Fruit fly (Drosophila melanogaster): Measurements from ENCODE around the gene CG11381.
A peak's percentile ranks its signal among the peaks of the same experiment; 100 is the strongest.

CG11381 gene

dm6 chrX:1239832-1240231 lies 36.3 kb downstream of the CG11381 start, which contains the start of gene CG11403 (continued):
- TF ChIP-seq Mad (GFP tag; optimal IDR thresholded peaks at IDR 0.05) (no peak), jigr1 (GFP tag; IDR thresholded peaks at IDR 0.05) (no peak), ci (GFP tag; IDR thresholded peaks at IDR 0.05) (no peak), insv (GFP tag; optimal IDR thresholded peaks at IDR 0.05) (no peak), CG13775 (GFP tag; optimal IDR thresholded peaks at IDR 0.05) (no peak), Nf-YB (GFP tag; optimal IDR thresholded peaks at IDR 0.05) (no peak), Bdp1 (GFP tag; optimal IDR thresholded peaks at IDR 0.05) (no peak), al (GFP tag; IDR thresholded peaks at IDR 0.05) (no peak), CG2202 (tag; optimal IDR thresholded peaks at IDR 0.05) (no peak), Elba2 (GFP tag; optimal IDR thresholded peaks at IDR 0.05) (no peak), lola (GFP tag; optimal IDR thresholded peaks at IDR 0.05) (peak in 1 of 3 experiments; percentile 13), CG12071 (GFP tag; optimal IDR thresholded peaks at IDR 0.05) (no peak), twi (tag; optimal IDR thresholded peaks at IDR 0.05) (no peak), CG3163 (GFP tag; optimal IDR thresholded peaks at IDR 0.05) (no peak), Max (GFP tag; optimal IDR thresholded peaks at IDR 0.05) (peak; percentile 51), CTCF (GFP tag; optimal IDR thresholded peaks at IDR 0.05) (peak; percentile 62), Myb (GFP tag; optimal IDR thresholded peaks at IDR 0.05) (peak; percentile 53), CG3726 (GFP tag; IDR thresholded peaks at IDR 0.05) (no peak), da (GFP tag; optimal IDR thresholded peaks at IDR 0.05) (no peak), gcm2 (GFP tag; optimal IDR thresholded peaks at IDR 0.05) (no peak), CG10267 (tag; optimal IDR thresholded peaks at IDR 0.05) (peak; percentile 20), CG3065 (GFP tag; optimal IDR thresholded peaks at IDR 0.05) (no peak), Ets97D (GFP tag; optimal IDR thresholded peaks at IDR 0.05) (peak; percentile 58), CHES-1-like (GFP tag; optimal IDR thresholded peaks at IDR 0.05) (no peak), vnd (GFP tag; IDR thresholded peaks at IDR 0.05; ENCODE audit: partially characterized antibody) (peak; percentile 79), Vsx1 (GFP tag; optimal IDR thresholded peaks at IDR 0.05) (no peak), repo (GFP tag; optimal IDR thresholded peaks at IDR 0.05) (no peak), Bgb (GFP tag; IDR thresholded peaks at IDR 0.05; ENCODE audit: partially characterized antibody) (peak; percentile 64), mld (GFP tag; IDR thresholded peaks at IDR 0.05; ENCODE audit: partially characterized antibody) (no peak), Ada2b (GFP tag; IDR thresholded peaks at IDR 0.05) (no peak), Spps (tag; optimal IDR thresholded peaks at IDR 0.05) (no peak), kni (GFP tag; optimal IDR thresholded peaks at IDR 0.05) (no peak), CG13424 (tag; optimal IDR thresholded peaks at IDR 0.05) (peak; percentile 3), dysf (GFP tag; IDR thresholded peaks at IDR 0.05) (no peak), CG15011 (GFP tag; optimal IDR thresholded peaks at IDR 0.05) (no peak), CG7357 (GFP tag; IDR thresholded peaks at IDR 0.05) (no peak), CG8478 (optimal IDR thresholded peaks at IDR 0.05) (no peak), eyg (GFP tag; optimal IDR thresholded peaks at IDR 0.05) (no peak), gem (tag; optimal IDR thresholded peaks at IDR 0.05) (peak; percentile 29), Atf-2 (GFP tag; optimal IDR thresholded peaks at IDR 0.05) (no peak), CG4360 (GFP tag; IDR thresholded peaks at IDR 0.05) (no peak), fd96Cb (tag; optimal IDR thresholded peaks at IDR 0.05) (no peak), CG6854 (GFP tag; optimal IDR thresholded peaks at IDR 0.05) (no peak), Fer2 (tag; optimal IDR thresholded peaks at IDR 0.05) (no peak), CG1832 (GFP tag; optimal IDR thresholded peaks at IDR 0.05) (no peak), CG15601 (tag; optimal IDR thresholded peaks at IDR 0.05) (no peak), CG14441 (GFP tag; IDR thresholded peaks at IDR 0.05) (no peak), CG3995 (GFP tag; optimal IDR thresholded peaks at IDR 0.05) (no peak), sqz (GFP tag; optimal IDR thresholded peaks at IDR 0.05) (no peak), CG10565 (GFP tag; optimal IDR thresholded peaks at IDR 0.05) (no peak), gsb-n (tag; optimal IDR thresholded peaks at IDR 0.05) (no peak), Sin3A (optimal IDR thresholded peaks at IDR 0.05) (peak; percentile 99), chinmo (GFP tag; IDR thresholded peaks at IDR 0.05; ENCODE audit: partially characterized antibody) (no peak)
